Worm (Caenorhabditis elegans) whole organism, L2 larva: ENCODE data around the gene ZC13.2.

ENCODE experiments used
- aly-2 ChIP-seq: fragments of 150-350 bp; optimal IDR thresholded peaks from 2 replicates; lab custom pipeline; 2014; ENCODE audit warnings: missing biosample characterization, missing genetic modification characterization
- ama-1 ChIP-seq: fragments of 150-350 bp; optimal IDR thresholded peaks from 2 replicates; lab custom pipeline; 2018; ENCODE audit warnings: inconsistent platforms
- fos-1 ChIP-seq: fragments of 150-350 bp; optimal IDR thresholded peaks from 2 replicates; lab custom pipeline; 2014; ENCODE audit warnings: missing biosample characterization, missing genetic modification characterization
- gmeb-1 ChIP-seq: fragments of 150-350 bp; optimal IDR thresholded peaks from 2 replicates; lab custom pipeline; 2014; ENCODE audit warnings: missing biosample characterization, missing genetic modification characterization
- nhr-21 ChIP-seq: fragments of 150-350 bp; optimal IDR thresholded peaks from 2 replicates; lab custom pipeline; 2014; ENCODE audit warnings: missing biosample characterization, missing genetic modification characterization
- nhr-6 ChIP-seq: fragments of 150-350 bp; optimal IDR thresholded peaks from 2 replicates; lab custom pipeline; 2014; ENCODE audit warnings: missing biosample characterization, missing genetic modification characterization
- nhr-77 ChIP-seq: fragments of 150-350 bp; optimal IDR thresholded peaks from 2 replicates; lab custom pipeline; 2014; ENCODE audit warnings: missing biosample characterization, missing genetic modification characterization
- skn-1 ChIP-seq: sonication (generic microtip); optimal IDR thresholded peaks from 2 replicates; lab custom pipeline; 2017; ENCODE audit warnings: missing biosample characterization, missing genetic modification characterization

- TF ChIP-seq fos-1 (tag; lab: Kevin White, UChicago) (no peak), ama-1 (no peak), nhr-77 (tag; lab: Kevin White, UChicago) (no peak), gmeb-1 (no peak), nhr-6 (tag; lab: Kevin White, UChicago) (no peak), nhr-21 (tag; lab: Kevin White, UChicago) (no peak), aly-2 (tag; lab: Kevin White, UChicago) (no peak), skn-1 (tag; lab: Kevin White, UChicago) (no peak)
Observed at ce11 chrX:857658-858057, 22.8 kb upstream of the ZC13.2 start.
